Worm (Caenorhabditis elegans): ENCODE results near the gene F55H2.8.
A peak's percentile ranks its signal among the peaks of the same experiment; 100 is the strongest.

F55H2.8 gene

ce11 chrIII:9467095-9467494 lies 46.6 kb upstream of the F55H2.8 start, which contains the start of gene baf-1:
Gene baf-1 (plus strand): TSS chrIII:9467464.
- TF ChIP-seq Y116A8C.19 (tag; optimal IDR thresholded peaks at IDR 0.05; ENCODE audit: borderline replicate concordance) (no peak), unc-98 (GFP tag; IDR thresholded peaks at IDR 0.05) (no peak), nhr-19 (GFP tag; conservative IDR thresholded peaks at IDR 0.05) (peak; percentile 46), elt-2 (tag; optimal IDR thresholded peaks at IDR 0.05) (peak; percentile 64), nhr-84 (tag; optimal IDR thresholded peaks at IDR 0.05) (no peak), jun-1 (tag; optimal IDR thresholded peaks at IDR 0.05) (peak; percentile 15), egl-27 (tag; optimal IDR thresholded peaks at IDR 0.05) (no peak), rnt-1 (tag; optimal IDR thresholded peaks at IDR 0.05) (peak; percentile 83), nhr-85 (tag) (peak; percentile 77), fkh-8 (tag; optimal IDR thresholded peaks at IDR 0.05) (peak; percentile 27), C34B4.2 (tag; optimal IDR thresholded peaks at IDR 0.05) (no peak), unc-30 (tag; optimal IDR thresholded peaks at IDR 0.05) (no peak), zip-4 (GFP tag; optimal IDR thresholded peaks at IDR 0.05) (no peak), hlh-4 (tag; optimal IDR thresholded peaks at IDR 0.05) (no peak), F16B12.6 (tag; optimal IDR thresholded peaks at IDR 0.05) (peak; percentile 40), aly-2 (tag; optimal IDR thresholded peaks at IDR 0.05) (no peak), lin-39 (tag; optimal IDR thresholded peaks at IDR 0.05) (peak; percentile 2), fos-1 (tag; optimal IDR thresholded peaks at IDR 0.05) (peak; percentile 1), nhr-47 (tag; optimal IDR thresholded peaks at IDR 0.05) (peak; percentile 78), ces-1 (GFP tag; optimal IDR thresholded peaks at IDR 0.05) (no peak), mdl-1 (tag; optimal IDR thresholded peaks at IDR 0.05) (peak in 1 of 2 experiments; percentile 3), sup-37 (GFP tag; optimal IDR thresholded peaks at IDR 0.05) (no peak), swsn-7 (tag; optimal IDR thresholded peaks at IDR 0.05) (peak; percentile 68), egl-13 (tag; optimal IDR thresholded peaks at IDR 0.05) (no peak), ceh-90 (tag; optimal IDR thresholded peaks at IDR 0.05) (peak; percentile 57), pax-3 (tag; optimal IDR thresholded peaks at IDR 0.05) (peak; percentile 19), pag-3 (tag; optimal IDR thresholded peaks at IDR 0.05; ENCODE audit: borderline replicate concordance, insufficient read depth) (no peak), ceh-82 (tag; optimal IDR thresholded peaks at IDR 0.05) (peak; percentile 18 to 55 (median 29)), ceh-8 (GFP tag; optimal IDR thresholded peaks at IDR 0.05) (no peak), nhr-20 (tag; optimal IDR thresholded peaks at IDR 0.05) (peak; percentile 66), lsy-2 (tag; optimal IDR thresholded peaks at IDR 0.05) (peak; percentile 68 to 83), ztf-11 (tag; optimal IDR thresholded peaks at IDR 0.05) (peak in 1 of 2 experiments; percentile 10), unc-62 (GFP tag; optimal IDR thresholded peaks at IDR 0.05) (no peak), nhr-76 (tag; optimal IDR thresholded peaks at IDR 0.05) (no peak), hpl-2 (GFP tag; optimal IDR thresholded peaks at IDR 0.05) (peak; percentile 22), unc-86 (tag; optimal IDR thresholded peaks at IDR 0.05) (peak; percentile 17), ztf-4 (tag; optimal IDR thresholded peaks at IDR 0.05) (no peak), fkh-10 (GFP tag; optimal IDR thresholded peaks at IDR 0.05) (no peak), efl-1 (optimal IDR thresholded peaks at IDR 0.05) (peak; percentile 75 to 77), efl-1 (GFP tag; optimal IDR thresholded peaks at IDR 0.05 in 1 of 2) (peak; percentile 70 to 97), isw-1 (GFP tag; IDR thresholded peaks at IDR 0.05) (peak; percentile 57), irx-1 (tag; optimal IDR thresholded peaks at IDR 0.05) (no peak), alr-1 (tag; optimal IDR thresholded peaks at IDR 0.05; ENCODE audit: borderline replicate concordance) (no peak), hlh-17 (GFP tag; optimal IDR thresholded peaks at IDR 0.05; ENCODE audit: borderline replicate concordance) (no peak), lin-15B (tag; optimal IDR thresholded peaks at IDR 0.05) (peak; percentile 64), elt-3 (tag; optimal IDR thresholded peaks at IDR 0.05) (peak in 1 of 6 experiments; percentile 54), C16A3.4 (tag; optimal IDR thresholded peaks at IDR 0.05) (peak; percentile 50), lir-3 (tag; optimal IDR thresholded peaks at IDR 0.05; ENCODE audit: poor library complexity) (peak; percentile 59), lin-35 (GFP tag; optimal IDR thresholded peaks at IDR 0.05) (peak; percentile 72 to 83), mep-1 (tag; optimal IDR thresholded peaks at IDR 0.05) (peak; percentile 51), nhr-11 (tag; optimal IDR thresholded peaks at IDR 0.05) (no peak), sox-4 (tag; optimal IDR thresholded peaks at IDR 0.05) (peak; percentile 26), nhr-237 (tag; optimal IDR thresholded peaks at IDR 0.05) (no peak)

All from whole organism, L1 larva.